Fruit fly (Drosophila melanogaster): ENCODE results near the gene Spn77Bb.

Gene Spn77Bb

dm6 chr3L:20347762-20348580 is 27.2 kb downstream of the Spn77Bb start, which contains the start of the genes Rbbp5 and eRF1 (continued):
- TF ChIP-seq mirr (GFP tag; optimal IDR thresholded peaks at IDR 0.05) (no peak), CG4820 (GFP tag; optimal IDR thresholded peaks at IDR 0.05) (peak; percentile 73), CG30431 (GFP tag; optimal IDR thresholded peaks at IDR 0.05) (no peak), Doc2 (GFP tag; IDR thresholded peaks at IDR 0.05) (no peak), luna (GFP tag; optimal IDR thresholded peaks at IDR 0.05) (peak; percentile 5), CG11093 (GFP tag; IDR thresholded peaks at IDR 0.05) (peak; percentile 59; the same call in 1 of the 3 replicates), gcm (GFP tag; optimal IDR thresholded peaks at IDR 0.05) (no peak), Pdp1 (GFP tag; optimal IDR thresholded peaks at IDR 0.05) (peak; percentile 53 to 61), CG2129 (GFP tag; IDR thresholded peaks at IDR 0.05; ENCODE audit: partially characterized antibody) (peak; percentile 73), ranshi (GFP tag; IDR thresholded peaks at IDR 0.05) (0 out of 2 replicates have a peak, but pooled peaks have one; percentile 78), CG1832 (GFP tag; optimal IDR thresholded peaks at IDR 0.05) (no peak), tx (GFP tag; optimal IDR thresholded peaks at IDR 0.05) (peak; percentile 60), CG8359 (GFP tag; optimal IDR thresholded peaks at IDR 0.05; ENCODE audit: borderline replicate concordance) (no peak), abd-A (tag; optimal IDR thresholded peaks at IDR 0.05) (no peak), CG7839 (tag; optimal IDR thresholded peaks at IDR 0.05) (no peak), Optix (GFP tag; IDR thresholded peaks at IDR 0.05) (peak; percentile 66; the same call in 2 of the 3 replicates), CG2889 (GFP tag; IDR thresholded peaks at IDR 0.05) (no peak), CG12104 (GFP tag; optimal IDR thresholded peaks at IDR 0.05) (peak; percentile 60), cad (GFP tag; optimal IDR thresholded peaks at IDR 0.05) (no peak), Six4 (GFP tag; optimal IDR thresholded peaks at IDR 0.05) (peak; percentile 66), CG6813 (GFP tag; optimal IDR thresholded peaks at IDR 0.05) (no peak), chif (GFP tag; optimal IDR thresholded peaks at IDR 0.05) (peak; percentile 42 to 62), CG12236 (GFP tag; optimal IDR thresholded peaks at IDR 0.05) (no peak), CG12744 (GFP tag; optimal IDR thresholded peaks at IDR 0.05) (no peak), CG2116 (GFP tag; optimal IDR thresholded peaks at IDR 0.05) (peak; percentile 78), Elba2 (GFP tag; optimal IDR thresholded peaks at IDR 0.05) (peak; percentile 53), phol (tag; optimal IDR thresholded peaks at IDR 0.05) (peak; percentile 84), tap (tag; optimal IDR thresholded peaks at IDR 0.05) (no peak), dmrt99B (tag; optimal IDR thresholded peaks at IDR 0.05) (no peak), lilli (GFP tag; optimal IDR thresholded peaks at IDR 0.05) (peak; percentile 84), jigr1 (GFP tag; IDR thresholded peaks at IDR 0.05) (no peak), Rfx (GFP tag; IDR thresholded peaks at IDR 0.05) (no peak; the same call in 1 of the 2 replicates), ci (GFP tag; IDR thresholded peaks at IDR 0.05) (no peak), B-H1 (GFP tag; IDR thresholded peaks at IDR 0.05) (peak; percentile 63; the same call in 2 of the 3 replicates), Lim3 (GFP tag; IDR thresholded peaks at IDR 0.05) (no peak), CG18476 (GFP tag; optimal IDR thresholded peaks at IDR 0.05) (peak; percentile 66), Gsc (GFP tag; IDR thresholded peaks at IDR 0.05) (no peak), salm (tag; optimal IDR thresholded peaks at IDR 0.05) (no peak), CG15073 (GFP tag; optimal IDR thresholded peaks at IDR 0.05) (no peak), Fer2 (tag; optimal IDR thresholded peaks at IDR 0.05) (peak; percentile 58), Asciz (GFP tag; optimal IDR thresholded peaks at IDR 0.05) (no peak), Lpt (GFP tag; optimal IDR thresholded peaks at IDR 0.05) (no peak), CG31388 (GFP tag; optimal IDR thresholded peaks at IDR 0.05) (peak; percentile 65), gem (tag; optimal IDR thresholded peaks at IDR 0.05) (peak; percentile 89), CG17612 (GFP tag; IDR thresholded peaks at IDR 0.05) (peak; percentile 41; the same call in 1 of the 2 replicates), Nf-YB (GFP tag; optimal IDR thresholded peaks at IDR 0.05) (peak; percentile 44), CG1603 (tag; optimal IDR thresholded peaks at IDR 0.05) (peak; percentile 64), hbn (GFP tag; IDR thresholded peaks at IDR 0.05; ENCODE audit: partially characterized antibody) (peak; percentile 79), hth (optimal IDR thresholded peaks at IDR 0.05) (no peak)
